Worm (Caenorhabditis elegans) whole organism, L4 larva: ENCODE results near the gene klp-6.

Experiments used
- ZK546.5 ChIP-seq, 2 experiments: sonication (generic microtip); optimal IDR thresholded peaks; 2 replicates each; lab custom pipeline; 2017; ENCODE audit warnings: missing biosample characterization in 2 of 2, missing genetic modification characterization in 2 of 2
- daf-16 ChIP-seq, 3 experiments: sonication (generic microtip); optimal IDR thresholded peaks; 2 replicates each; lab custom pipeline; 2016 to 2017; ENCODE audit warnings: missing genetic modification characterization in 3 of 3, missing genetic modification reagents in 3 of 3, mild to moderate bottlenecking in 2 of 3, missing compliant biosample characterization in 2 of 3, missing biosample characterization in 1 of 3, moderate library complexity in 1 of 3
- lin-38 ChIP-seq: fragments of 200-800 bp; sonication (Bioruptor generic); IDR thresholded peaks from 2 replicates; pipeline ENCODE4 v1.3.6; 2022; ENCODE audit warnings: missing genetic modification reagents, missing genetic modification characterization, missing compliant biosample characterization
- nhr-25 ChIP-seq: sonication (generic microtip); optimal IDR thresholded peaks from 2 replicates; lab custom pipeline; 2017; ENCODE audit warnings: missing genetic modification characterization, mild to moderate bottlenecking, missing compliant biosample characterization, antibody characterized with exemption, moderate library complexity, borderline replicate concordance; ENCODE audit not compliant: insufficient read depth
- nhr-6 ChIP-seq: fragments of 150-350 bp; optimal IDR thresholded peaks from 2 replicates; lab custom pipeline; 2014; ENCODE audit warnings: missing biosample characterization, missing genetic modification characterization
- spr-3 ChIP-seq: fragments of 200-800 bp; sonication (Bioruptor generic); optimal IDR thresholded peaks from 2 replicates; lab custom pipeline; 2018; ENCODE audit warnings: mild to moderate bottlenecking, missing genetic modification characterization, missing compliant biosample characterization
- tag-97 ChIP-seq: fragments of 200-800 bp; sonication (Bioruptor generic); IDR thresholded peaks from 2 replicates; pipeline ENCODE4 v1.3.6; 2022; ENCODE audit warnings: missing genetic modification characterization, missing compliant biosample characterization
- unc-39 ChIP-seq: sonication (generic microtip); optimal IDR thresholded peaks from 2 replicates; lab custom pipeline; 2017; ENCODE audit warnings: missing biosample characterization, missing genetic modification characterization

- TF ChIP-seq nhr-6 (tag; lab: Kevin White, UChicago) (no peak), daf-16 (GFP tag; optimal IDR thresholded peaks at IDR 0.05; lab: Kevin White, UChicago) (no peak), daf-16 (tag; optimal IDR thresholded peaks at IDR 0.05; lab: Kevin White, UChicago) (no peak), unc-39 (tag; lab: Kevin White, UChicago) (no peak), lin-38 (GFP tag; lab: Robert Waterston, UW) (no peak), ZK546.5 (tag; optimal IDR thresholded peaks at IDR 0.05; lab: Kevin White, UChicago) (no peak), spr-3 (GFP tag; lab: Kevin White, UChicago) (no peak), tag-97 (no peak), nhr-25 (tag; lab: Kevin White, UChicago) (no peak)
These were observed 4.4 kb upstream of the klp-6 start for ce11 chrIII:5026366-5026765.
